Worm (Caenorhabditis elegans) whole organism, L3 larva: Measurements from ENCODE around the gene F58E6.6.

Source experiments
- aly-2 ChIP-seq: fragments of 150-350 bp; optimal IDR thresholded peaks from 2 replicates; lab custom pipeline; 2014; ENCODE audit warnings: missing biosample characterization, missing genetic modification characterization
- ama-1 ChIP-seq: fragments of 150-350 bp; optimal IDR thresholded peaks from 2 replicates; lab custom pipeline; 2018
- ceh-82 ChIP-seq: fragments of 150-350 bp; optimal IDR thresholded peaks from 2 replicates; lab custom pipeline; 2014; ENCODE audit warnings: missing biosample characterization, missing genetic modification characterization
- ceh-9 ChIP-seq: sonication (generic microtip); optimal IDR thresholded peaks from 2 replicates; lab custom pipeline; 2018; ENCODE audit warnings: missing biosample characterization, missing genetic modification characterization
- egl-27 ChIP-seq: sonication (generic microtip); optimal IDR thresholded peaks from 4 replicates; lab custom pipeline; 2017; ENCODE audit warnings: missing biosample characterization, missing genetic modification reagents, missing genetic modification characterization
- elt-2 ChIP-seq: sonication (generic microtip); optimal IDR thresholded peaks from 2 replicates; lab custom pipeline; 2016; ENCODE audit warnings: missing genetic modification reagents, mild to moderate bottlenecking, missing genetic modification characterization, missing compliant biosample characterization
- fkh-10 ChIP-seq: sonication (generic microtip); optimal IDR thresholded peaks from 2 replicates; lab custom pipeline; 2017; ENCODE audit warnings: missing biosample characterization, missing genetic modification reagents, missing genetic modification characterization
- nhr-23 ChIP-seq: fragments of 150-350 bp; optimal IDR thresholded peaks from 2 replicates; lab custom pipeline; 2014; ENCODE audit warnings: missing biosample characterization, missing genetic modification reagents, missing genetic modification characterization
- nhr-237 ChIP-seq: fragments of 150-350 bp; optimal IDR thresholded peaks from 2 replicates; lab custom pipeline; 2014; ENCODE audit warnings: missing biosample characterization, missing genetic modification characterization
- skn-1 ChIP-seq: fragments of 150-350 bp; optimal IDR thresholded peaks from 2 replicates; lab custom pipeline; 2014; ENCODE audit warnings: missing biosample characterization, missing genetic modification characterization
- snpc-4 ChIP-seq: fragments of 150-350 bp; optimal IDR thresholded peaks from 2 replicates; lab custom pipeline; 2014; ENCODE audit warnings: missing biosample characterization, missing genetic modification characterization
- unc-62 ChIP-seq: fragments of 150-350 bp; sonication (generic microtip); optimal IDR thresholded peaks from 4 replicates; lab custom pipeline; 2014; ENCODE audit warnings: missing biosample characterization, missing genetic modification reagents, missing genetic modification characterization

DNA sequence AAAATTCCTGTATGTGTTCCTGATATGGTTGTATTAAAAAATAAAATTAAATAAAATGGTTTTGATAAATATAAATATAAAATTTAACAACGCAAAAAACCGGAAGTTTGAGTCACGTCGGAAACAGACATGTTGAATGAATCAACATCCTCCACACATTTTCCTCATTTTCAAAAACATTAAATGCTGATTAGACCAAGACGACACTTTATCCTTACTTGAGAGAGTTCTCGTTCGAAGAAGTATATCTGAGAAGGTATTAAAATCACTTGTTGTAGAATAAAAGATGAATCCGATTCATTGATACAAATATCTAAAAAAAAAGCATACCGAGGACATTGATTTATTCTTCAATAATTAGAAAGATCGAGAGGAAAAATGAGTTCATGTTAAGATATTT lies 45.4 kb upstream of the F58E6.6 start:
- TF ChIP-seq ceh-82 (tag; lab: Kevin White, UChicago), result no peak
- TF ChIP-seq aly-2, result no peak
- TF ChIP-seq unc-62 (GFP tag; lab: Kevin White, UChicago), result no peak
- no peak for TF ChIP-seq ceh-9 (tag; lab: Kevin White, UChicago)
- no peak for TF ChIP-seq elt-2
- no peak for TF ChIP-seq ama-1 (lab: Kevin White, UChicago)
- TF ChIP-seq nhr-23 (tag; lab: Kevin White, UChicago), result no peak
- TF ChIP-seq skn-1 (tag; lab: Kevin White, UChicago), result no peak
- no peak for TF ChIP-seq egl-27
- no peak for TF ChIP-seq nhr-237 (tag; lab: Kevin White, UChicago)
- no peak for TF ChIP-seq fkh-10 (GFP tag; lab: Kevin White, UChicago)
- no peak for TF ChIP-seq snpc-4 (tag; lab: Kevin White, UChicago)
